Worm (Caenorhabditis elegans): ENCODE data around the gene slc-25A18.1.

ce11 chrX:14988160-14988559 lies 15.6 kb downstream of the slc-25A18.1 start:
- TF ChIP-seq nhr-12 (tag; optimal IDR thresholded peaks at IDR 0.05) (no peak), egl-27 (tag; optimal IDR thresholded peaks at IDR 0.05) (no peak), ceh-82 (tag; optimal IDR thresholded peaks at IDR 0.05) (no peak), R02D3.7 (tag; optimal IDR thresholded peaks at IDR 0.05) (no peak), nhr-11 (tag; optimal IDR thresholded peaks at IDR 0.05) (no peak), elt-3 (tag; optimal IDR thresholded peaks at IDR 0.05) (no peak)

Measured in whole organism, L3 larva.